Fruit fly (Drosophila melanogaster) whole organism: ENCODE measurements around the gene teq.

Experiments used
- CG8478 ChIP-seq: fragments of >200 bp; optimal IDR thresholded peaks from 2 replicates; lab custom pipeline; 2018; ENCODE audit warnings: inconsistent platforms
- Dll ChIP-seq: fragments of >200 bp; optimal IDR thresholded peaks from 2 replicates; lab custom pipeline; 2017
- pan ChIP-seq: fragments of >200 bp; optimal IDR thresholded peaks from 2 replicates; lab custom pipeline; 2017
- psq ChIP-seq: fragments of >200 bp; optimal IDR thresholded peaks from 2 replicates; lab custom pipeline; 2017
- usp ChIP-seq: fragments of >200 bp; optimal IDR thresholded peaks from 2 replicates; lab custom pipeline; 2017; ENCODE audit warnings: missing biosample characterization, missing genetic modification characterization, mixed read lengths

DNA sequence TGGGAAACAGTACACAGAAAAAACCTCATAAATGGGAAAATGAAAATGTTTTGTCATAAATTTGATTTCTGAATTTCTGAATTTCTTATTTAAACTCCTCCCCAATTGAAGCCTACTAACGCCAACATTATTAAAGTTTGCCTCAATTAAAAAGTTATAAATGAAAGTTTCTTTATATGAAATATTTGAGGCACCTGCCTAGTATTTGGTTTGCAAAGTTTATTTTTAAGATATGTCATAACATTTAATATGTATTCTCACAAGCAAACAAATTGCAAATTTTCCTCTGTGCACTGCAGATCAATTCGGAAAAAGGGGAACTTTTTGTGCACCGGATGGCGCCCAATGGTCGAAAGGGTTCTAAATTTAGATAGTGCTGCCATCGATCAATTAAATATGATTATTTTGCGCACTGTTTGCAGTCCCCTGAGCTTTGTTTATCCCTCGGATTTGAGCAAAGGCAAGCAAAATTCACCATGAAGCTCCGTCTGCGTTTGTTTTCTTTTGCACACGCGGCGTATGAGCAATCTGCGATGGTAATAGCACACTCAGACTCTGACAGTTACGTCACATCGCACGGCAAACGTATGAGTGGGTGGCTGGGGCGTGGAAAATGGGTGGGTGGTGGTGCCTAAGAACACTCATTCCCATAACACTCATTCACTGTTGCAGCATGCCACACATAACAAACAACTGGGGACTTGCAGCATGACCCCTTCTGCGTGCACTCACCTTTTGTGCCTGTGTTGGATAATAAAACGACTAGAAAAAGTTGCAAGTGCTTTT lies 9.3 kb upstream of the teq start:
- TF ChIP-seq usp (no peak), Dll (no peak), CG8478 (lab: Kevin White, UChicago) (no peak), pan (lab: Kevin White, UChicago) (no peak), psq (lab: Kevin White, UChicago) (no peak)
